Worm (Caenorhabditis elegans) whole organism, L3 larva: ENCODE measurements around the gene tbc-14.

Source experiments
- ama-1 ChIP-seq: fragments of 150-350 bp; optimal IDR thresholded peaks from 2 replicates; lab custom pipeline; 2018
- elt-1 ChIP-seq: fragments of 150-350 bp; optimal IDR thresholded peaks from 2 replicates; lab custom pipeline; 2014; ENCODE audit warnings: missing biosample characterization, missing genetic modification characterization
- fkh-10 ChIP-seq: sonication (generic microtip); optimal IDR thresholded peaks from 2 replicates; lab custom pipeline; 2017; ENCODE audit warnings: missing biosample characterization, missing genetic modification reagents, missing genetic modification characterization
- hmg-11 ChIP-seq: sonication (generic microtip); optimal IDR thresholded peaks from 2 replicates; lab custom pipeline; 2016; ENCODE audit warnings: missing genetic modification characterization, missing compliant biosample characterization
- jun-1 ChIP-seq: fragments of 150-350 bp; optimal IDR thresholded peaks from 2 replicates; lab custom pipeline; 2014; ENCODE audit warnings: missing biosample characterization, missing genetic modification reagents, missing genetic modification characterization
- nhr-12 ChIP-seq: fragments of 150-350 bp; optimal IDR thresholded peaks from 2 replicates; lab custom pipeline; 2014; ENCODE audit warnings: missing biosample characterization, missing genetic modification characterization
- nhr-28 ChIP-seq: fragments of 150-350 bp; optimal IDR thresholded peaks from 2 replicates; lab custom pipeline; 2014; ENCODE audit warnings: missing biosample characterization, missing genetic modification characterization
- pqm-1 ChIP-seq: fragments of 150-350 bp; optimal IDR thresholded peaks from 2 replicates; lab custom pipeline; 2017; ENCODE audit warnings: missing biosample characterization, missing genetic modification characterization, inconsistent platforms

- TF ChIP-seq hmg-11, result no peak
- no peak for TF ChIP-seq nhr-28 (tag; lab: Kevin White, UChicago)
- TF ChIP-seq jun-1, result no peak
- no peak for TF ChIP-seq fkh-10 (GFP tag; lab: Kevin White, UChicago)
- no peak for TF ChIP-seq pqm-1 (tag; lab: Kevin White, UChicago)
- no peak for TF ChIP-seq elt-1 (tag; lab: Kevin White, UChicago)
- TF ChIP-seq nhr-12 (tag; lab: Kevin White, UChicago), result no peak
- TF ChIP-seq ama-1 (lab: Kevin White, UChicago), result no peak
Measured at ce11 chrII:13472101-13472500, 24.7 kb upstream of the tbc-14 start, which contains the start of gene E01G4.5.
